Fruit fly (Drosophila melanogaster) whole organism, wandering third instar larva: ENCODE measurements around the gene CG6678.

Source experiments
- Abd-B ChIP-seq: fragments of >200 bp; optimal IDR thresholded peaks from 2 replicates; lab custom pipeline; 2017; ENCODE audit warnings: missing biosample characterization, missing genetic modification characterization
- CG32264 ChIP-seq: fragments of 200-800 bp; sonication (Bioruptor generic); optimal IDR thresholded peaks from 2 replicates; lab custom pipeline; 2016; ENCODE audit warnings: missing biosample characterization, missing genetic modification characterization
- CG9705 ChIP-seq: fragments of 200-800 bp; sonication (Bioruptor generic); optimal IDR thresholded peaks from 2 replicates; lab custom pipeline; 2018; ENCODE audit warnings: missing biosample characterization, mild to moderate bottlenecking, missing genetic modification characterization
- CrebA ChIP-seq: fragments of 200-800 bp; sonication (Bioruptor generic); optimal IDR thresholded peaks from 2 replicates; lab custom pipeline; 2016; ENCODE audit warnings: missing biosample characterization, mild to moderate bottlenecking, missing genetic modification characterization, borderline replicate concordance
- Dfd ChIP-seq: fragments of >200 bp; optimal IDR thresholded peaks from 2 replicates; lab custom pipeline; 2017; ENCODE audit warnings: missing biosample characterization, missing genetic modification characterization
- Dif ChIP-seq: fragments of 200-275, 200-300 bp; sonication (Bioruptor generic); optimal IDR thresholded peaks from 2 replicates; lab custom pipeline; 2018; ENCODE audit warnings: missing biosample characterization, missing genetic modification characterization; ENCODE audit not compliant: partially characterized antibody
- GATAd ChIP-seq: sonication (Bioruptor generic); optimal IDR thresholded peaks from 2 replicates; lab custom pipeline; 2016; ENCODE audit warnings: missing biosample characterization, missing genetic modification characterization
- HLH106 ChIP-seq: fragments of 200-800 bp; optimal IDR thresholded peaks from 3 replicates; lab custom pipeline; 2019; ENCODE audit warnings: missing biosample characterization, mild to moderate bottlenecking, missing genetic modification characterization, moderate library complexity
- Hnf4 ChIP-seq: fragments of 200-800 bp; sonication (Bioruptor generic); optimal IDR thresholded peaks from 2 replicates; lab custom pipeline; 2016; ENCODE audit warnings: missing biosample characterization, mild to moderate bottlenecking, missing genetic modification characterization
- Hr78 ChIP-seq: fragments of >200 bp; optimal IDR thresholded peaks from 2 replicates; lab custom pipeline; 2017; ENCODE audit warnings: missing biosample characterization, missing genetic modification characterization
- Hr83 ChIP-seq: fragments of 200-300 bp; sonication (Bioruptor generic); optimal IDR thresholded peaks from 2 replicates; lab custom pipeline; 2016; ENCODE audit warnings: missing biosample characterization, mild to moderate bottlenecking, missing genetic modification characterization, moderate library complexity; ENCODE audit not compliant: poor library complexity, severe bottlenecking
- Jra ChIP-seq: sonication (Bioruptor generic); optimal IDR thresholded peaks from 2 replicates; lab custom pipeline; 2016; ENCODE audit warnings: missing biosample characterization, missing genetic modification characterization
- Mio ChIP-seq: sonication (Bioruptor generic); optimal IDR thresholded peaks from 2 replicates; lab custom pipeline; 2016; ENCODE audit warnings: missing biosample characterization, missing genetic modification characterization
- Myc ChIP-seq: fragments of >200 bp; optimal IDR thresholded peaks from 2 replicates; lab custom pipeline; 2017
- N ChIP-seq: fragments of >200 bp; optimal IDR thresholded peaks from 2 replicates; lab custom pipeline; 2018; ENCODE audit warnings: missing biosample characterization, missing external identifiers, missing genetic modification characterization
- Rel ChIP-seq, 2 experiments: fragments of 200-800 bp; sonication (Bioruptor generic) in 1 of 2; optimal IDR thresholded peaks; 2 replicates in 1 of 2; 3 replicates in 1 of 2; lab custom pipeline; 2016 to 2019; ENCODE audit warnings: mild to moderate bottlenecking in 2 of 2, missing biosample characterization in 2 of 2, missing genetic modification characterization in 2 of 2, moderate library complexity in 1 of 2
- Vsx2 ChIP-seq: fragments of 200-300, 225-300 bp; sonication (Bioruptor generic); optimal IDR thresholded peaks from 2 replicates; lab custom pipeline; 2018; ENCODE audit warnings: missing biosample characterization, missing genetic modification characterization; ENCODE audit not compliant: partially characterized antibody
- br ChIP-seq: fragments of 200-800 bp; sonication (Bioruptor generic); optimal IDR thresholded peaks from 2 replicates; lab custom pipeline; 2016; ENCODE audit warnings: missing biosample characterization, missing genetic modification characterization
- brk ChIP-seq: fragments of 200-800 bp; sonication (Bioruptor generic); optimal IDR thresholded peaks from 2 replicates; lab custom pipeline; 2016; ENCODE audit warnings: missing biosample characterization, mild to moderate bottlenecking, missing genetic modification characterization
- dl ChIP-seq, 2 experiments: fragments of 175-275, 200-275 bp in 1 of 2; fragments of 200-275 bp in 1 of 2; sonication (Bioruptor generic); optimal IDR thresholded peaks; lab custom pipeline; 2018; ENCODE audit warnings: mild to moderate bottlenecking in 2 of 2, missing biosample characterization in 2 of 2, missing genetic modification characterization in 2 of 2, moderate library complexity in 2 of 2; ENCODE audit not compliant: partially characterized antibody in 2 of 2, insufficient read depth in 1 of 2
- dmrt93B ChIP-seq: fragments of 200-800 bp; sonication (Bioruptor generic); optimal IDR thresholded peaks from 2 replicates; lab custom pipeline; 2018; ENCODE audit warnings: missing biosample characterization, mild to moderate bottlenecking, missing genetic modification characterization
- dsf ChIP-seq: sonication (Bioruptor generic); optimal IDR thresholded peaks from 2 replicates; lab custom pipeline; 2016; ENCODE audit warnings: missing biosample characterization, missing genetic modification characterization, borderline replicate concordance
- ey ChIP-seq: fragments of 200-800 bp; sonication (Bioruptor generic); optimal IDR thresholded peaks from 2 replicates; lab custom pipeline; 2016; ENCODE audit warnings: missing biosample characterization, missing genetic modification characterization
- fru ChIP-seq: fragments of 200-800 bp; sonication (Bioruptor generic); optimal IDR thresholded peaks from 3 replicates; lab custom pipeline; 2016; ENCODE audit warnings: missing biosample characterization, mild to moderate bottlenecking, missing genetic modification characterization
- h ChIP-seq: fragments of 200-800 bp; sonication (Bioruptor generic); optimal IDR thresholded peaks from 3 replicates; lab custom pipeline; 2016; ENCODE audit warnings: missing biosample characterization, mild to moderate bottlenecking, missing genetic modification characterization
- jim ChIP-seq: fragments of 175-275, 200-325 bp; sonication (Bioruptor generic); optimal IDR thresholded peaks from 2 replicates; lab custom pipeline; 2016; ENCODE audit warnings: missing biosample characterization, mild to moderate bottlenecking, missing genetic modification characterization
- lola ChIP-seq: fragments of >200 bp; optimal IDR thresholded peaks from 2 replicates; lab custom pipeline; 2017; ENCODE audit warnings: missing biosample characterization, missing genetic modification characterization
- pan ChIP-seq: fragments of >200 bp; optimal IDR thresholded peaks from 2 replicates; lab custom pipeline; 2017
- psq ChIP-seq: fragments of 200-800 bp; sonication (Bioruptor generic); optimal IDR thresholded peaks from 3 replicates; lab custom pipeline; 2017; ENCODE audit warnings: missing biosample characterization, mild to moderate bottlenecking, missing genetic modification characterization, moderate library complexity
- rgr ChIP-seq: fragments of 200-800 bp; sonication (Bioruptor generic); optimal IDR thresholded peaks from 3 replicates; lab custom pipeline; 2016; ENCODE audit warnings: missing biosample characterization, mild to moderate bottlenecking, missing genetic modification characterization
- sage ChIP-seq: fragments of 200-800 bp; sonication (Bioruptor generic); optimal IDR thresholded peaks from 2 replicates; lab custom pipeline; 2016; ENCODE audit warnings: missing biosample characterization, mild to moderate bottlenecking, missing genetic modification characterization
- sv ChIP-seq: fragments of 200-800 bp; sonication (Bioruptor generic); optimal IDR thresholded peaks from 3 replicates; lab custom pipeline; 2016; ENCODE audit warnings: missing biosample characterization, missing genetic modification characterization
- tai ChIP-seq: sonication (Bioruptor generic); optimal IDR thresholded peaks from 2 replicates; lab custom pipeline; 2016; ENCODE audit warnings: missing biosample characterization, missing genetic modification characterization
- usp ChIP-seq: fragments of >200 bp; optimal IDR thresholded peaks from 2 replicates; lab custom pipeline; 2017; ENCODE audit warnings: missing biosample characterization, missing genetic modification characterization
- woc ChIP-seq: sonication (Bioruptor generic); optimal IDR thresholded peaks from 2 replicates; lab custom pipeline; 2016; ENCODE audit warnings: missing biosample characterization, mild to moderate bottlenecking, missing genetic modification characterization

CG6678 gene

DNA sequence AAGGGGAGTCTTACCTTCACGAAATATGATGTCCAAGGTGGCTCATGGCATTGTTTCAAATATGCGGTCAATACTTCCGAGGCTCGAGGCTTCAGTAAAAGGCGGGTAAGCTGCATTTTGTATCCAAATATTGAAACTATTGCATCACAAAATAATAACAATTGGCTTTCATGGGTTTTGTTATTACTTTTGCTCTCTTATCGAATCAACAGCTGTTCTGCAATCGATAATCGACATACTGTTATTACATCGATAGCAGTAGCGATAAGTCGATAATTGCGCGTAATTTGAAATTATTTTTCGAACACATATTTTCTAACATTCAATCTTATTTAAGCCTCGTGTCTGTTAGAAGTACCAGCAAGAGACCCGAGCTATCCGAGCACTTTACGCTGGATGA is 8.4 kb upstream of the CG6678 start, which contains the start of gene CG34148:
Gene CG34148 (minus strand): TSS at position 214 of the 400 bp plus-strand sequence.
- TF ChIP-seq lola (GFP tag; lab: Kevin White, UChicago) (no peak), CrebA (GFP tag; lab: Kevin White, UChicago) (no peak), Abd-B (no peak), CG32264 (GFP tag; lab: Kevin White, UChicago) (no peak), Hr83 (GFP tag; lab: Kevin White, UChicago) (no peak), psq (GFP tag; lab: Kevin White, UChicago) (no peak), fru (GFP tag; lab: Kevin White, UChicago) (no peak), Myc (lab: Kevin White, UChicago) (no peak), sage (GFP tag; lab: Kevin White, UChicago) (no peak), jim (GFP tag; lab: Kevin White, UChicago) (no peak), Jra (no peak), Dif (no peak), ey (GFP tag; lab: Kevin White, UChicago) (no peak), Rel (GFP tag; optimal IDR thresholded peaks at IDR 0.05; lab: Kevin White, UChicago) (no peak), Rel (tag; optimal IDR thresholded peaks at IDR 0.05; lab: Kevin White, UChicago) (no peak)
- TF ChIP-seq, all 38 proteins: peak for 0

DNA sequence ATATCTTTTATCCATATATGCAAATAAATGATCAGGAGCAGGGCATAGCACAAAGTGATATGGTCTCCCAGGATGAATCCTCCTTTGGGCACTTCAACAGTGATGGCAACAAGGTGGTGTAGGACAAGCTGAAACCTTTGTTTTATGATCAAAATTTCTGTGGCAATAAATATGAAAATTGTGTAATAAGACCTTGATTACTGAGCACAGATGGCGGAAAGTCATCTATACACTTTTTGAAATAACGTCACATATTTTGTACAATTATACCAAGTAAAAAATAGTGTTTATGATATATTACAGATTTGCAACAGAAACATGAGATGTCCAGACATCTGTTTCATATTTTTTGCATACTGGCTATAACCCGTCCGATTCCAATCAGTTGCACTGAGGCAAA is 6.3 kb upstream of the CG6678 start, which contains the start of gene CG31465:
Gene CG31465 (plus strand): TSS at position 301 of the 400 bp plus-strand sequence.
- TF ChIP-seq Dif, result no peak
- no peak for TF ChIP-seq fru (GFP tag; lab: Kevin White, UChicago)
- TF ChIP-seq Myc (lab: Kevin White, UChicago), result no peak
- no peak for TF ChIP-seq sage (GFP tag; lab: Kevin White, UChicago)
- TF ChIP-seq N (GFP tag; lab: Kevin White, UChicago), result no peak
- TF ChIP-seq CrebA (GFP tag; lab: Kevin White, UChicago), result no peak
- TF ChIP-seq jim (GFP tag; lab: Kevin White, UChicago), result no peak
- TF ChIP-seq woc (GFP tag; lab: Kevin White, UChicago), result no peak

DNA sequence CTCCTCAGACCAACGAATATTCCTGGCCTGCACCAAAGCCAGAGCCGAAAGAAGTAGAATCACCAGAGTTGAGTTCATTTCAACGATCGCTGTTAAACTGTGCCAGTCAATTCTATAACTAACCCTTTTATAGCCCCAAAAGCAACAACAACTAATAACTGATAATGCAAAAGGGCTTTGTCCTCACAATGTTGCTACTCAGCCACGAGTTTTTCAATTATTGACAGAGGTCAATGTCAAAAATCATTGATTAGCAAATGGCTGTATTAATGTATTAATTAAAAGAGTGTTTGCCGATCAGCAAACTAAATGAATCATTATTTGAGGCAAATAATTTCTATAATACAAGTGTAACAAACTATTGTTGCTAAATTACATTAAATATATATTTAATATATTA is 2.5 kb upstream of the CG6678 start, which contains the start of gene fit:
Gene fit (minus strand): TSS at position 101 of the 400 bp plus-strand sequence.
- TF ChIP-seq jim (GFP tag; lab: Kevin White, UChicago), result no peak
- TF ChIP-seq Hr78 (GFP tag; lab: Kevin White, UChicago), result no peak
- TF ChIP-seq dl (GFP tag; optimal IDR thresholded peaks at IDR 0.05; lab: Kevin White, UChicago; ENCODE audit: insufficient read depth in 1 of 2, partially characterized antibody in 2 of 2), result no peak
- no peak for TF ChIP-seq Dfd (GFP tag; lab: Kevin White, UChicago)
- no peak for TF ChIP-seq usp
- no peak for TF ChIP-seq Hnf4 (GFP tag; lab: Kevin White, UChicago)
- TF ChIP-seq woc (GFP tag; lab: Kevin White, UChicago), result no peak
- no peak for TF ChIP-seq dsf
- TF ChIP-seq psq (GFP tag; lab: Kevin White, UChicago), result no peak
- TF ChIP-seq Dif, result no peak
- TF ChIP-seq lola (GFP tag; lab: Kevin White, UChicago), result no peak
- TF ChIP-seq sv (GFP tag; lab: Kevin White, UChicago), result no peak
- TF ChIP-seq GATAd (GFP tag; lab: Kevin White, UChicago), result no peak
- no peak for TF ChIP-seq pan
- TF ChIP-seq brk (GFP tag; lab: Kevin White, UChicago), result no peak
- TF ChIP-seq Abd-B, result no peak
- no peak for TF ChIP-seq CG32264 (GFP tag; lab: Kevin White, UChicago)

DNA sequence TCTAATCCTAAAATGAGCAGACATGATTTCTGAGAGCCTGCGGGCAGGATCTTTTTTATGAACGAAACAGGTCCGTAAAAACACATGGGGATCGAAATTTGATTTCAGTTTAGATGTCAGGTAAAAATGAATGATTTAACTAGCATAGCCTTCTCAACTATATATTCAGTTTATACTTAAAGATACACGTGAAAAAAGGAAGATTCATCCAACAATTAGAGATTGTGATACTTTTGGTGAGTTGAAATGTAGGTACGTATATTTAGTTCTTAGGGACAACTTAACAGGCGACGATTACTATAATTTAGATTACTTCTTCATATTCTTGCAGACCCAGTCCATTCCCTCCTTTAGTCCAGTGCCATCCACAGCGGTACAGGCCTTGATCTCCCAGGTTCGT is 1.4 kb upstream of the CG6678 start, which contains the start of gene CG17819:
Gene CG17819 (minus strand): TSS at position 101 of the 400 bp plus-strand sequence.
- TF ChIP-seq CG32264 (GFP tag; lab: Kevin White, UChicago), result no peak
- no peak for TF ChIP-seq Hr78 (GFP tag; lab: Kevin White, UChicago)
- no peak for TF ChIP-seq Hr83 (GFP tag; lab: Kevin White, UChicago)
- no peak for TF ChIP-seq Vsx2 (GFP tag; lab: Kevin White, UChicago)

DNA sequence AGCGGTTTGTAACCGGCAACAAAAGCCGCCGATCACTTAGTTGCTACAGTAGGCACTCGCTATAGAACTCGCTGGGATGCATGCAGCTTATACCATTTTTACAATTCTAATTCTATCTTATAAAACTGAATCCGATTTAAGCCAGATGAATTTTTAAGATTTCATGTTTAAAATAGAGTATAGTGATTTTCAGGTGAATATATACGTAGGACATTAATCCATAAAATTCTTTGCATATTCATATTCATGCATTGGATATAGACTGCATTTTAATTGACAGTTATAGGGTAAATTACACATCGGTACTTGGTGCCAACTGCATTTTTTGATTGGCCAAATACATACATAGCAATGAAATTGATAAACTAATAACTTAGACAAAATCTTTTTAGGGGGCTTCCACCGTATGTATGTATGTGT is 769 bp downstream of the CG6678 start:
- TF ChIP-seq sv (GFP tag; lab: Kevin White, UChicago), result no peak
- TF ChIP-seq woc (GFP tag; lab: Kevin White, UChicago), result peak; percentile 40
- TF ChIP-seq psq (GFP tag; lab: Kevin White, UChicago), result no peak
- no peak for TF ChIP-seq Vsx2 (GFP tag; lab: Kevin White, UChicago)
- no peak for TF ChIP-seq pan
- no peak for TF ChIP-seq h (GFP tag; lab: Kevin White, UChicago)
- no peak for TF ChIP-seq dl (GFP tag; optimal IDR thresholded peaks at IDR 0.05; lab: Kevin White, UChicago; ENCODE audit: insufficient read depth in 1 of 2, partially characterized antibody in 2 of 2)
- no peak for TF ChIP-seq Dif
- no peak for TF ChIP-seq Hr83 (GFP tag; lab: Kevin White, UChicago)
- TF ChIP-seq Dfd (GFP tag; lab: Kevin White, UChicago), result no peak
- TF ChIP-seq br (GFP tag; lab: Kevin White, UChicago), result no peak
- peak; percentile 33 for TF ChIP-seq ey (GFP tag; lab: Kevin White, UChicago)
- TF ChIP-seq HLH106 (tag; lab: Kevin White, UChicago), result peak; percentile 37
- no peak for TF ChIP-seq tai
- TF ChIP-seq Rel (GFP tag; optimal IDR thresholded peaks at IDR 0.05; lab: Kevin White, UChicago), result no peak
- no peak for TF ChIP-seq Rel (tag; optimal IDR thresholded peaks at IDR 0.05; lab: Kevin White, UChicago)
- TF ChIP-seq GATAd (GFP tag; lab: Kevin White, UChicago), result no peak
- peak; percentile 16 for TF ChIP-seq rgr
- no peak for TF ChIP-seq Abd-B
- no peak for TF ChIP-seq lola (GFP tag; lab: Kevin White, UChicago)
- TF ChIP-seq Hr78 (GFP tag; lab: Kevin White, UChicago), result no peak
- TF ChIP-seq CrebA (GFP tag; lab: Kevin White, UChicago), result no peak
- no peak for TF ChIP-seq dsf
- no peak for TF ChIP-seq CG32264 (GFP tag; lab: Kevin White, UChicago)
- TF ChIP-seq Mio (GFP tag; lab: Kevin White, UChicago), result no peak
- TF ChIP-seq dmrt93B (GFP tag; lab: Kevin White, UChicago), result no peak
- no peak for TF ChIP-seq CG9705
- peak; percentile 56 for TF ChIP-seq fru (GFP tag; lab: Kevin White, UChicago)
